Worm (Caenorhabditis elegans) whole organism, L1 larva: ENCODE data around the gene F20E11.18.

Experiments used
- F16B12.6 ChIP-seq: fragments of 150-350 bp; optimal IDR thresholded peaks from 2 replicates; lab custom pipeline; 2014; ENCODE audit warnings: missing biosample characterization, missing genetic modification characterization
- aha-1 ChIP-seq: fragments of 150-350 bp; optimal IDR thresholded peaks from 2 replicates; lab custom pipeline; 2014; ENCODE audit warnings: missing biosample characterization, missing genetic modification characterization
- ceh-8 ChIP-seq: fragments of 200-800 bp; sonication (Bioruptor generic); optimal IDR thresholded peaks from 2 replicates; lab custom pipeline; 2018; ENCODE audit warnings: mild to moderate bottlenecking, missing genetic modification characterization, moderate library complexity, missing compliant biosample characterization
- ces-1 ChIP-seq: fragments of 150-350 bp; optimal IDR thresholded peaks from 2 replicates; lab custom pipeline; 2014; ENCODE audit warnings: missing biosample characterization, missing genetic modification reagents, missing genetic modification characterization
- egl-27 ChIP-seq, 2 experiments: fragments of 150-350 bp in 1 of 2; sonication (generic microtip); optimal IDR thresholded peaks; 3 replicates each; lab custom pipeline; 2017 to 2018; ENCODE audit warnings: missing biosample characterization in 2 of 2, missing genetic modification characterization in 2 of 2, missing genetic modification reagents in 2 of 2
- fkh-10 ChIP-seq: sonication (generic microtip); optimal IDR thresholded peaks from 2 replicates; lab custom pipeline; 2017; ENCODE audit warnings: missing biosample characterization, missing genetic modification reagents, missing genetic modification characterization
- mab-9 ChIP-seq: fragments of 200-800 bp; sonication (Bioruptor generic); IDR thresholded peaks from 2 replicates; pipeline ENCODE4 v1.3.6; 2022; ENCODE audit warnings: missing genetic modification reagents, missing genetic modification characterization, missing compliant biosample characterization
- nhr-12 ChIP-seq: sonication (generic microtip); optimal IDR thresholded peaks from 2 replicates; lab custom pipeline; 2017; ENCODE audit warnings: missing biosample characterization, missing genetic modification characterization
- nhr-47 ChIP-seq: sonication (generic microtip); optimal IDR thresholded peaks from 2 replicates; lab custom pipeline; 2016; ENCODE audit warnings: mild to moderate bottlenecking, missing genetic modification characterization, moderate library complexity, missing compliant biosample characterization

- no peak for TF ChIP-seq aha-1 (tag; lab: Kevin White, UChicago)
- TF ChIP-seq nhr-12: no peak
- TF ChIP-seq ceh-8: no peak
- no peak for TF ChIP-seq nhr-47
- TF ChIP-seq ces-1 (GFP tag; lab: Kevin White, UChicago): no peak
- no peak for TF ChIP-seq fkh-10
- no peak for TF ChIP-seq F16B12.6
- TF ChIP-seq mab-9 (GFP tag; lab: Robert Waterston, UW): no peak
- TF ChIP-seq egl-27 (tag; optimal IDR thresholded peaks at IDR 0.05; lab: Kevin White, UChicago): no peak
Observed at ce11 chrV:17414951-17415350, 21.4 kb downstream of the F20E11.18 start, which contains the start of gene T27C5.12.
